Worm (Caenorhabditis elegans) whole organism, young adult: ENCODE data around the gene T23F11.6.

Experiments
- F10E7.11 ChIP-seq: sonication (generic microtip); optimal IDR thresholded peaks from 2 replicates; lab custom pipeline; 2017; ENCODE audit warnings: mild to moderate bottlenecking, missing genetic modification characterization, moderate library complexity, missing compliant biosample characterization
- F22D6.2 ChIP-seq: sonication (generic microtip); optimal IDR thresholded peaks from 2 replicates; lab custom pipeline; 2016; ENCODE audit warnings: mild to moderate bottlenecking, missing genetic modification characterization, missing compliant biosample characterization
- F23B12.7 ChIP-seq: sonication (generic microtip); optimal IDR thresholded peaks from 2 replicates; lab custom pipeline; 2017; ENCODE audit warnings: missing genetic modification characterization, mild to moderate bottlenecking, missing compliant biosample characterization, antibody characterized with exemption, moderate library complexity; ENCODE audit not compliant: insufficient read depth
- F37B4.10 ChIP-seq: fragments of 200-800 bp; sonication (Bioruptor generic); IDR thresholded peaks from 2 replicates; pipeline ENCODE4 v1.3.6; 2022; ENCODE audit warnings: missing genetic modification characterization, missing compliant biosample characterization
- F39B2.1 ChIP-seq: fragments of 200-800 bp; sonication (Bioruptor generic); IDR thresholded peaks from 2 replicates; pipeline ENCODE4 v1.3.6; 2022; ENCODE audit warnings: missing genetic modification reagents, missing genetic modification characterization, missing compliant biosample characterization
- F55B11.4 ChIP-seq: sonication (generic microtip); optimal IDR thresholded peaks from 2 replicates; lab custom pipeline; 2016; ENCODE audit warnings: missing compliant biosample characterization, missing genetic modification characterization, borderline replicate concordance; ENCODE audit not compliant: insufficient read depth
- K12H6.12 ChIP-seq: fragments of 200-800 bp; sonication (Bioruptor generic); optimal IDR thresholded peaks from 2 replicates; lab custom pipeline; 2018; ENCODE audit warnings: mild to moderate bottlenecking, missing genetic modification characterization, missing compliant biosample characterization
- Y56A3A.18 ChIP-seq: fragments of 200-800 bp; sonication (Bioruptor generic); IDR thresholded peaks from 2 replicates; pipeline ENCODE4 v1.3.6; 2022; ENCODE audit warnings: missing genetic modification reagents, missing genetic modification characterization, missing compliant biosample characterization
- ZK185.1 ChIP-seq: sonication (generic microtip); optimal IDR thresholded peaks from 2 replicates; lab custom pipeline; 2016; ENCODE audit warnings: mild to moderate bottlenecking, missing genetic modification characterization, missing compliant biosample characterization; ENCODE audit not compliant: poor library complexity, severe bottlenecking
- aptf-2 ChIP-seq: fragments of 200-800 bp; sonication (Bioruptor generic); conservative IDR thresholded peaks from 2 replicates; pipeline ENCODE4 v1.3.6; 2022; ENCODE audit warnings: missing genetic modification reagents, missing genetic modification characterization, missing compliant biosample characterization
- bed-2 ChIP-seq: fragments of 200-800 bp; sonication (Bioruptor generic); IDR thresholded peaks from 2 replicates; pipeline ENCODE4 v1.3.6; 2022; ENCODE audit warnings: missing genetic modification reagents, missing genetic modification characterization, missing compliant biosample characterization
- ccch-3 ChIP-seq: fragments of 200-800 bp; sonication (Bioruptor generic); optimal IDR thresholded peaks from 2 replicates; lab custom pipeline; 2018; ENCODE audit warnings: mild to moderate bottlenecking, missing genetic modification characterization, missing compliant biosample characterization
- cebp-1 ChIP-seq, 2 experiments: fragments of 200-800 bp in 1 of 2; sonication (Bioruptor generic) in 1 of 2; sonication (generic microtip) in 1 of 2; IDR thresholded peaks in 1 of 2; optimal IDR thresholded peaks in 1 of 2; 2 replicates each; pipeline versions ENCODE4 v1.3.6 to Lab custom; 2017 to 2022; ENCODE audit warnings: missing compliant biosample characterization in 2 of 2, missing genetic modification characterization in 2 of 2, mild to moderate bottlenecking in 1 of 2, missing genetic modification reagents in 1 of 2, moderate library complexity in 1 of 2
- ceh-58 ChIP-seq: fragments of 200-800 bp; sonication (Bioruptor generic); IDR thresholded peaks from 2 replicates; pipeline ENCODE4 v1.3.6; 2022; ENCODE audit warnings: missing genetic modification characterization, missing compliant biosample characterization
- chd-7 ChIP-seq: sonication (generic microtip); optimal IDR thresholded peaks from 2 replicates; lab custom pipeline; 2016; ENCODE audit warnings: mild to moderate bottlenecking, missing genetic modification characterization, moderate library complexity, missing compliant biosample characterization
- dox-1 ChIP-seq: fragments of 200-800 bp; sonication (Bioruptor generic); IDR thresholded peaks from 2 replicates; pipeline ENCODE4 v1.3.6; 2022; ENCODE audit warnings: missing genetic modification reagents, missing genetic modification characterization, missing compliant biosample characterization
- efl-1 ChIP-seq: fragments of 150-350 bp; optimal IDR thresholded peaks from 2 replicates; lab custom pipeline; 2014; ENCODE audit warnings: missing biosample characterization, missing genetic modification reagents, missing genetic modification characterization
- egrh-3 ChIP-seq: fragments of 200-800 bp; sonication (Bioruptor generic); IDR thresholded peaks from 2 replicates; pipeline ENCODE4 v1.3.6; 2022; ENCODE audit warnings: missing genetic modification reagents, missing genetic modification characterization, missing compliant biosample characterization
- ets-4 ChIP-seq: fragments of 200-800 bp; sonication (Bioruptor generic); optimal IDR thresholded peaks from 2 replicates; lab custom pipeline; 2018; ENCODE audit warnings: mild to moderate bottlenecking, missing genetic modification characterization, missing compliant biosample characterization
- hrde-1 ChIP-seq: sonication (generic microtip); optimal IDR thresholded peaks from 2 replicates; lab custom pipeline; 2016; ENCODE audit warnings: missing genetic modification characterization, mild to moderate bottlenecking, missing compliant biosample characterization, moderate library complexity, missing genotype, missing genetic modification reagents, borderline replicate concordance
- let-607 ChIP-seq, 2 experiments: fragments of 200-800 bp in 1 of 2; sonication (Bioruptor generic) in 1 of 2; sonication (generic microtip) in 1 of 2; optimal IDR thresholded peaks; 2 replicates each; lab custom pipeline; 2016 to 2018; ENCODE audit warnings: mild to moderate bottlenecking in 2 of 2, missing compliant biosample characterization in 2 of 2, missing genetic modification characterization in 2 of 2, moderate library complexity in 2 of 2, missing genotype in 1 of 2
- lin-26 ChIP-seq: fragments of 200-800 bp; sonication (Bioruptor generic); IDR thresholded peaks from 2 replicates; pipeline ENCODE4 v1.3.6; 2022; ENCODE audit warnings: missing genetic modification reagents, missing genetic modification characterization, missing compliant biosample characterization
- lin-35 ChIP-seq, 3 experiments: fragments of 150-350 bp in 2 of 3; sonication (generic microtip) in 1 of 3; optimal IDR thresholded peaks; 2 replicates each; lab custom pipeline; 2014 to 2018; ENCODE audit warnings: missing biosample characterization in 3 of 3, missing genetic modification characterization in 3 of 3, missing genetic modification reagents in 3 of 3
- lin-54 ChIP-seq: fragments of 200-800 bp; sonication (Bioruptor generic); optimal IDR thresholded peaks from 2 replicates; lab custom pipeline; 2018; ENCODE audit warnings: mild to moderate bottlenecking, missing genetic modification characterization, missing compliant biosample characterization
- lir-1 ChIP-seq: fragments of 200-800 bp; sonication (Bioruptor generic); conservative IDR thresholded peaks from 2 replicates; pipeline ENCODE4 v1.3.6; 2022; ENCODE audit warnings: missing genetic modification reagents, missing genetic modification characterization, missing compliant biosample characterization
- lsl-1 ChIP-seq: fragments of 200-800 bp; sonication (Bioruptor generic); optimal IDR thresholded peaks from 2 replicates; lab custom pipeline; 2018; ENCODE audit warnings: mild to moderate bottlenecking, missing genetic modification characterization, moderate library complexity, missing compliant biosample characterization
- madf-3 ChIP-seq: fragments of 200-800 bp; sonication (Bioruptor generic); IDR thresholded peaks from 2 replicates; pipeline ENCODE4 v1.3.6; 2022; ENCODE audit warnings: missing genetic modification reagents, missing genetic modification characterization, missing compliant biosample characterization
- madf-6 ChIP-seq: fragments of 200-800 bp; sonication (Bioruptor generic); IDR thresholded peaks from 2 replicates; pipeline ENCODE4 v1.3.6; 2022; ENCODE audit warnings: missing genetic modification reagents, missing genetic modification characterization, missing compliant biosample characterization
- mcd-1 ChIP-seq: fragments of 200-800 bp; sonication (Bioruptor generic); IDR thresholded peaks from 2 replicates; pipeline ENCODE4 v1.3.6; 2022; ENCODE audit warnings: missing genetic modification reagents, missing genetic modification characterization, missing compliant biosample characterization
- mxl-1 ChIP-seq: sonication (generic microtip); optimal IDR thresholded peaks from 2 replicates; lab custom pipeline; 2016; ENCODE audit warnings: missing genetic modification characterization, missing compliant biosample characterization
- nfyb-1 ChIP-seq: fragments of 200-800 bp; sonication (Bioruptor generic); IDR thresholded peaks from 2 replicates; pipeline ENCODE4 v1.3.6; 2022; ENCODE audit warnings: missing genetic modification reagents, missing genetic modification characterization, missing compliant biosample characterization
- nhr-80 ChIP-seq: sonication (generic microtip); optimal IDR thresholded peaks from 2 replicates; lab custom pipeline; 2016; ENCODE audit warnings: missing genetic modification characterization, missing compliant biosample characterization
- pbrm-1 ChIP-seq: fragments of 200-800 bp; sonication (Bioruptor generic); IDR thresholded peaks from 2 replicates; pipeline ENCODE4 v1.3.6; 2022; ENCODE audit warnings: missing genetic modification reagents, missing genetic modification characterization, missing compliant biosample characterization
- rcor-1 ChIP-seq: fragments of 200-800 bp; sonication (Bioruptor generic); IDR thresholded peaks from 2 replicates; pipeline ENCODE4 v1.3.6; 2022; ENCODE audit warnings: missing genetic modification reagents, missing genetic modification characterization, missing compliant biosample characterization
- rec-8 ChIP-seq, 2 experiments: sonication (generic microtip); optimal IDR thresholded peaks; 2 replicates each; lab custom pipeline; 2016; ENCODE audit warnings: mild to moderate bottlenecking in 2 of 2, missing genetic modification characterization in 2 of 2, missing genetic modification reagents in 2 of 2, missing genotype in 2 of 2, missing biosample characterization in 1 of 2, missing compliant biosample characterization in 1 of 2, moderate library complexity in 1 of 2
- rpc-1 ChIP-seq, 2 experiments: fragments of 150-350 bp in 1 of 2; sonication (generic microtip) in 1 of 2; optimal IDR thresholded peaks; 2 replicates each; lab custom pipeline; 2014 to 2018; ENCODE audit warnings: missing biosample characterization in 1 of 2, missing genetic modification characterization in 1 of 2, missing genetic modification reagents in 1 of 2, missing genotype in 1 of 2
- sdz-38 ChIP-seq: sonication (generic microtip); optimal IDR thresholded peaks from 2 replicates; lab custom pipeline; 2016; ENCODE audit warnings: missing genotype, missing genetic modification characterization, missing compliant biosample characterization
- snpc-3.4 ChIP-seq: sonication (generic microtip); optimal IDR thresholded peaks from 2 replicates; lab custom pipeline; 2017; ENCODE audit warnings: missing genetic modification characterization, mild to moderate bottlenecking, missing compliant biosample characterization, antibody characterized with exemption, moderate library complexity, missing genotype, missing genetic modification reagents
- snpc-4 ChIP-seq, 5 experiments: fragments of 150-350 bp in 1 of 5; sonication (generic microtip) in 4 of 5; optimal IDR thresholded peaks; 2 replicates each; lab custom pipeline; 2014 to 2018; ENCODE audit warnings: missing genetic modification characterization in 5 of 5, missing biosample characterization in 3 of 5, antibody characterized with exemption in 2 of 5, mild to moderate bottlenecking in 2 of 5, missing compliant biosample characterization in 2 of 5, missing genotype in 2 of 5, moderate library complexity in 2 of 5, missing genetic modification reagents in 1 of 5
- tbp1 ChIP-seq: fragments of 200-800 bp; sonication (Bioruptor generic); optimal IDR thresholded peaks from 2 replicates; lab custom pipeline; 2018; ENCODE audit warnings: mild to moderate bottlenecking, missing genetic modification characterization, missing compliant biosample characterization
- tlf-1 ChIP-seq: fragments of 200-800 bp; sonication (Bioruptor generic); optimal IDR thresholded peaks from 2 replicates; lab custom pipeline; 2018; ENCODE audit warnings: mild to moderate bottlenecking, missing genetic modification characterization, missing compliant biosample characterization
- ztf-28 ChIP-seq: fragments of 200-800 bp; sonication (Bioruptor generic); IDR thresholded peaks from 2 replicates; pipeline ENCODE4 v1.3.6; 2022; ENCODE audit warnings: missing genetic modification reagents, missing genetic modification characterization, missing compliant biosample characterization

Gene T23F11.6

DNA sequence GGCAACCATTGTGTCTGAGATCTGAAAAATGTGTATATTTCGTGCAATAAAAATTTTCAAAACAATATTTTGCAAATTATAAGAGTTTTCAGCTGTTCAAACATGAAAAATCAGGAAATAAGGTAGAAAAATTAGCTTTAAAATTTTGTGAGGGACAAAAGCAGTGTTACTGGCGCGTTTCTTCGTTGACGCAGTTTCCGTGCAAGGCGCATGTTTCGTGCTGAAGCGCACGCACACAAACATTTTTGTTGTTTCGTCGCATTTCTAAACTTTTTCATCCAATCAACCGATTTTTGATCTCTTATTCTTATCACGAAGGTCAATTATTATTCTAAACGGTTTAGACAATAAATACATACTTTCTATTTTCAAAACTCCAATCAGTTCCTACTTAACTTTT, 45.6 kb upstream of the T23F11.6 start, which contains the start of gene nifk-1 (continued):
- peak; percentile 7 for TF ChIP-seq ZK185.1 (tag; lab: Kevin White, UChicago)
- TF ChIP-seq mcd-1 = peak; percentile 67
- peak; percentile 66 for TF ChIP-seq lsl-1 (GFP tag; lab: Kevin White, UChicago)
- no peak for TF ChIP-seq sdz-38 (tag; lab: Kevin White, UChicago)
- no peak for TF ChIP-seq ztf-28
- peak; percentile 56 for TF ChIP-seq efl-1
- no peak for TF ChIP-seq rec-8 (tag; optimal IDR thresholded peaks at IDR 0.05; lab: Kevin White, UChicago)
- TF ChIP-seq egrh-3 (GFP tag; lab: Robert Waterston, UW) = no peak
- TF ChIP-seq cebp-1 (GFP tag; IDR thresholded peaks at IDR 0.05; lab: Robert Waterston, UW) = no peak
- peak; percentile 58 for TF ChIP-seq cebp-1 (tag; optimal IDR thresholded peaks at IDR 0.05; lab: Kevin White, UChicago)
- peak; percentile 57 for TF ChIP-seq F23B12.7 (tag; lab: Kevin White, UChicago)
- peak; percentile 3 for TF ChIP-seq tlf-1 (GFP tag; lab: Kevin White, UChicago)
- no peak for TF ChIP-seq mxl-1 (tag; lab: Kevin White, UChicago)
- TF ChIP-seq tbp1 (GFP tag; lab: Kevin White, UChicago) = peak; percentile 46
- TF ChIP-seq nfyb-1 (GFP tag; lab: Robert Waterston, UW) = peak; percentile 56; the same call in 1 of the 2 replicates
- no peak for TF ChIP-seq rcor-1 (GFP tag; lab: Robert Waterston, UW)
- no peak for TF ChIP-seq F22D6.2 (tag; lab: Kevin White, UChicago)
- no peak for TF ChIP-seq F55B11.4 (tag; lab: Kevin White, UChicago)
- peak; percentile 79 for TF ChIP-seq nhr-80
- no peak for TF ChIP-seq chd-7 (tag; lab: Kevin White, UChicago)
- 0 out of 2 replicates have a peak, but pooled peaks have one; percentile 54 for TF ChIP-seq pbrm-1 (GFP tag; lab: Robert Waterston, UW)
- no peak for TF ChIP-seq snpc-4 (GFP tag; optimal IDR thresholded peaks at IDR 0.05; lab: Kevin White, UChicago)
- TF ChIP-seq snpc-4 (tag; optimal IDR thresholded peaks at IDR 0.05; lab: Kevin White, UChicago) = peak in 3 of 4 experiments; percentile 28 to 69 (median 68)
- no peak for TF ChIP-seq ceh-58 (GFP tag; lab: Robert Waterston, UW)
- TF ChIP-seq ccch-3 = no peak
- TF ChIP-seq rpc-1 (optimal IDR thresholded peaks at IDR 0.05; lab: Kevin White, UChicago) = no peak
- no peak for TF ChIP-seq rpc-1 (tag; optimal IDR thresholded peaks at IDR 0.05; lab: Kevin White, UChicago)
- TF ChIP-seq F39B2.1 = no peak
- no peak for TF ChIP-seq F37B4.10 (GFP tag; lab: Robert Waterston, UW)
- TF ChIP-seq snpc-3.4 (tag; lab: Kevin White, UChicago) = peak; percentile 23
- no peak for TF ChIP-seq lin-26 (GFP tag; lab: Robert Waterston, UW)
- TF ChIP-seq hrde-1 = no peak
- no peak for TF ChIP-seq lir-1
- TF ChIP-seq lin-54 (GFP tag; lab: Kevin White, UChicago) = peak; percentile 73
- peak in 1 of 3 experiments; percentile 47 for TF ChIP-seq lin-35 (GFP tag; optimal IDR thresholded peaks at IDR 0.05; lab: Kevin White, UChicago)
- no peak for TF ChIP-seq Y56A3A.18 (GFP tag; lab: Robert Waterston, UW)
- TF ChIP-seq aptf-2 = no peak
- 0 out of 2 replicates have a peak, but pooled peaks have one; percentile 14 for TF ChIP-seq madf-3
- no peak for TF ChIP-seq F10E7.11 (tag; lab: Kevin White, UChicago)
- peak in 1 of 2 experiments; percentile 22 for TF ChIP-seq let-607 (tag; optimal IDR thresholded peaks at IDR 0.05; lab: Kevin White, UChicago)
- peak; percentile 22 for TF ChIP-seq K12H6.12
- peak; percentile 65 for TF ChIP-seq madf-6
- TF ChIP-seq bed-2 (GFP tag; lab: Robert Waterston, UW) = no peak
- TF ChIP-seq ets-4 (GFP tag; lab: Kevin White, UChicago) = no peak
- TF ChIP-seq dox-1 (GFP tag; lab: Robert Waterston, UW) = peak; percentile 84
